Fruit fly (Drosophila melanogaster) whole organism, pupa: ENCODE results near the gene CG33795.

Source experiments
- CG10348 ChIP-seq: fragments of 200-800 bp; sonication (Bioruptor generic); IDR thresholded peaks from 2 replicates; pipeline ENCODE4 v1.3.6; 2022; ENCODE audit warnings: missing biosample characterization, missing genetic modification characterization
- CG12605 ChIP-seq: fragments of 200-800 bp; sonication (Bioruptor generic); IDR thresholded peaks from 2 replicates; pipeline ENCODE4 v1.3.6; 2022; ENCODE audit warnings: missing biosample characterization, missing genetic modification characterization
- CG13204 ChIP-seq: fragments of 200-800 bp; sonication (Bioruptor generic); optimal IDR thresholded peaks from 2 replicates; lab custom pipeline; 2018; ENCODE audit warnings: missing biosample characterization, mild to moderate bottlenecking, missing genetic modification characterization, moderate library complexity
- CG14655 ChIP-seq: fragments of 200-800 bp; sonication (Bioruptor generic); optimal IDR thresholded peaks from 3 replicates; lab custom pipeline; 2017; ENCODE audit warnings: mild to moderate bottlenecking, missing biosample characterization, missing genetic modification reagents, missing genetic modification characterization
- CG15710 ChIP-seq: fragments of 200-800 bp; sonication (Bioruptor generic); optimal IDR thresholded peaks from 2 replicates; lab custom pipeline; 2018; ENCODE audit warnings: missing biosample characterization, mild to moderate bottlenecking, missing genetic modification characterization, moderate library complexity
- CG17806 ChIP-seq: fragments of 200-800 bp; sonication (Bioruptor generic); optimal IDR thresholded peaks from 2 replicates; lab custom pipeline; 2018; ENCODE audit warnings: missing biosample characterization, mild to moderate bottlenecking, missing genetic modification characterization, moderate library complexity
- CG32121 ChIP-seq: fragments of 200-800 bp; sonication (Bioruptor generic); IDR thresholded peaks from 2 replicates; pipeline ENCODE4 v1.3.6; 2022; ENCODE audit warnings: missing biosample characterization, missing genetic modification characterization
- CG34367 ChIP-seq: fragments of 200-800 bp; sonication (Bioruptor generic); optimal IDR thresholded peaks from 2 replicates; lab custom pipeline; 2018; ENCODE audit warnings: missing biosample characterization, mild to moderate bottlenecking, missing genetic modification characterization
- CG4496 ChIP-seq: fragments of 200-800 bp; sonication (Bioruptor generic); IDR thresholded peaks from 3 replicates; pipeline ENCODE4 v1.3.6; 2022; ENCODE audit warnings: missing biosample characterization, missing genetic modification characterization
- CG8159 ChIP-seq: fragments of 200-800 bp; sonication (Bioruptor generic); optimal IDR thresholded peaks from 3 replicates; lab custom pipeline; 2018; ENCODE audit warnings: missing biosample characterization, mild to moderate bottlenecking, missing genetic modification characterization, moderate library complexity
- CG8301 ChIP-seq: fragments of 200-800 bp; sonication (Bioruptor generic); optimal IDR thresholded peaks from 2 replicates; lab custom pipeline; 2018; ENCODE audit warnings: missing biosample characterization, mild to moderate bottlenecking, missing genetic modification characterization
- CG9948 ChIP-seq: fragments of 200-800 bp; sonication (Bioruptor generic); optimal IDR thresholded peaks from 2 replicates; lab custom pipeline; 2018; ENCODE audit warnings: missing biosample characterization, mild to moderate bottlenecking, missing genetic modification characterization, moderate library complexity
- D1 ChIP-seq: fragments of 200-800 bp; sonication (Bioruptor generic); optimal IDR thresholded peaks from 2 replicates; lab custom pipeline; 2018; ENCODE audit warnings: missing biosample characterization, mild to moderate bottlenecking, missing genetic modification characterization, moderate library complexity
- EcR ChIP-seq: fragments of 200-800 bp; sonication (Bioruptor generic); optimal IDR thresholded peaks from 3 replicates; lab custom pipeline; 2019; ENCODE audit warnings: missing biosample characterization, missing genetic modification characterization, mild to moderate bottlenecking, moderate library complexity, missing genetic modification reagents
- Ets98B ChIP-seq: fragments of 200-800 bp; sonication (Bioruptor generic); IDR thresholded peaks from 2 replicates; pipeline ENCODE4 v1.3.6; 2022; ENCODE audit warnings: missing biosample characterization, missing genetic modification characterization
- Pif1A ChIP-seq: fragments of 200-800 bp; sonication (Bioruptor generic); optimal IDR thresholded peaks from 3 replicates; lab custom pipeline; 2016; ENCODE audit warnings: missing biosample characterization, missing genetic modification characterization
- Pif1B ChIP-seq: fragments of 200-800 bp; sonication (Bioruptor generic); optimal IDR thresholded peaks from 3 replicates; lab custom pipeline; 2016; ENCODE audit warnings: missing biosample characterization, missing genetic modification characterization
- Snoo ChIP-seq: fragments of 200-800 bp; sonication (Bioruptor generic); optimal IDR thresholded peaks from 3 replicates; lab custom pipeline; 2017; ENCODE audit warnings: missing biosample characterization, mild to moderate bottlenecking, missing genetic modification characterization, inconsistent platforms
- fd96Ca ChIP-seq: fragments of 200-800 bp; sonication (Bioruptor generic); IDR thresholded peaks from 3 replicates; pipeline ENCODE4 v1.3.6; 2022; ENCODE audit warnings: missing biosample characterization, missing genetic modification characterization
- gl ChIP-seq: fragments of 200-800 bp; sonication (Bioruptor generic); optimal IDR thresholded peaks from 2 replicates; lab custom pipeline; 2018; ENCODE audit warnings: missing biosample characterization, mild to moderate bottlenecking, missing genetic modification characterization
- rn ChIP-seq: fragments of 200-800 bp; sonication (Bioruptor generic); IDR thresholded peaks from 2 replicates; pipeline ENCODE4 v1.3.6; 2022; ENCODE audit warnings: missing biosample characterization, missing genetic modification characterization

Gene CG33795

dm6 chr3L:16208839-16209612 is 37.8 kb upstream of the CG33795 start:
- TF ChIP-seq CG14655 (GFP tag; lab: Kevin White, UChicago), result peak; percentile 43
- no peak for TF ChIP-seq Ets98B (GFP tag; lab: Robert Waterston, UW)
- TF ChIP-seq CG8159 (tag; lab: Kevin White, UChicago), result peak; percentile 52
- TF ChIP-seq Snoo (tag; lab: Kevin White, UChicago), result no peak
- 0 out of 3 replicates have a peak, but pooled peaks have one; percentile 24 for TF ChIP-seq CG4496 (GFP tag; lab: Robert Waterston, UW)
- peak; percentile 23 for TF ChIP-seq CG15710 (tag; lab: Kevin White, UChicago)

- no peak for TF ChIP-seq gl (tag; lab: Kevin White, UChicago)
- no peak for TF ChIP-seq CG14655 (GFP tag; lab: Kevin White, UChicago)
- peak; percentile 35 for TF ChIP-seq CG34367 (tag; lab: Kevin White, UChicago)
- TF ChIP-seq CG9948 (tag; lab: Kevin White, UChicago), result peak; percentile 35
- no peak for TF ChIP-seq Snoo (tag; lab: Kevin White, UChicago)
- TF ChIP-seq CG4496 (GFP tag; lab: Robert Waterston, UW), result 0 out of 3 replicates have a peak, but pooled peaks have one; percentile 37
- TF ChIP-seq CG12605 (GFP tag; lab: Robert Waterston, UW), result no peak
- TF ChIP-seq CG13204 (GFP tag; lab: Kevin White, UChicago), result peak; percentile 62
- no peak for TF ChIP-seq fd96Ca (GFP tag; lab: Robert Waterston, UW)
- TF ChIP-seq CG8159 (tag; lab: Kevin White, UChicago), result peak; percentile 80
- no peak for TF ChIP-seq Ets98B (GFP tag; lab: Robert Waterston, UW)
- TF ChIP-seq CG32121 (GFP tag; lab: Robert Waterston, UW), result no peak
- peak; percentile 24 for TF ChIP-seq CG17806 (tag; lab: Kevin White, UChicago)
- no peak for TF ChIP-seq Pif1A
- TF ChIP-seq CG8301, result no peak
- TF ChIP-seq rn (GFP tag; lab: Robert Waterston, UW), result no peak
- TF ChIP-seq CG15710 (tag; lab: Kevin White, UChicago), result peak; percentile 59
These were observed 37.1 kb upstream of the CG33795 start for dm6 chr3L:16208053-16208838.

- TF ChIP-seq CG4496 (GFP tag; lab: Robert Waterston, UW) (no peak), CG15710 (tag; lab: Kevin White, UChicago) (peak; percentile 82), Snoo (tag; lab: Kevin White, UChicago) (peak; percentile 72), CG10348 (no peak), CG17806 (tag; lab: Kevin White, UChicago) (peak; percentile 84), Pif1B (GFP tag; lab: Kevin White, UChicago) (peak; percentile 60), CG9948 (tag; lab: Kevin White, UChicago) (peak; percentile 76), gl (tag; lab: Kevin White, UChicago) (peak; percentile 17), CG34367 (tag; lab: Kevin White, UChicago) (peak; percentile 66), EcR (peak; percentile 15), Pif1A (peak; percentile 34), Ets98B (GFP tag; lab: Robert Waterston, UW) (0 out of 2 replicates have a peak, but pooled peaks have one; percentile 16), fd96Ca (GFP tag; lab: Robert Waterston, UW) (no peak), CG12605 (GFP tag; lab: Robert Waterston, UW) (no peak), CG13204 (GFP tag; lab: Kevin White, UChicago) (no peak), CG32121 (GFP tag; lab: Robert Waterston, UW) (0 out of 2 replicates have a peak, but pooled peaks have one; percentile 38), CG8159 (tag; lab: Kevin White, UChicago) (peak; percentile 89), rn (GFP tag; lab: Robert Waterston, UW) (peak; percentile 21; the same call in 1 of the 2 replicates), D1 (tag; lab: Kevin White, UChicago) (peak; percentile 38), CG8301 (peak; percentile 16), CG14655 (GFP tag; lab: Kevin White, UChicago) (peak; percentile 43)
These were observed 32.9 kb upstream of the CG33795 start for dm6 chr3L:16204128-16204527.

dm6 chr3L:16203236-16203635 is 32.1 kb upstream of the CG33795 start:
- TF ChIP-seq EcR (no peak), gl (tag; lab: Kevin White, UChicago) (peak; percentile 33), CG34367 (tag; lab: Kevin White, UChicago) (peak; percentile 55), Pif1A (peak; percentile 44), CG13204 (GFP tag; lab: Kevin White, UChicago) (no peak), CG4496 (GFP tag; lab: Robert Waterston, UW) (peak; percentile 74), CG15710 (tag; lab: Kevin White, UChicago) (peak; percentile 76), CG12605 (GFP tag; lab: Robert Waterston, UW) (peak; percentile 39; the same call in 1 of the 2 replicates), CG8159 (tag; lab: Kevin White, UChicago) (peak; percentile 81), Pif1B (GFP tag; lab: Kevin White, UChicago) (peak; percentile 10), CG8301 (peak; percentile 47), Snoo (tag; lab: Kevin White, UChicago) (peak; percentile 65), D1 (tag; lab: Kevin White, UChicago) (peak; percentile 32), CG32121 (GFP tag; lab: Robert Waterston, UW) (peak; percentile 61), CG9948 (tag; lab: Kevin White, UChicago) (peak; percentile 76), CG17806 (tag; lab: Kevin White, UChicago) (peak; percentile 75), CG14655 (GFP tag; lab: Kevin White, UChicago) (peak; percentile 57), CG10348 (no peak), rn (GFP tag; lab: Robert Waterston, UW) (no peak; the same call in 1 of the 2 replicates), Ets98B (GFP tag; lab: Robert Waterston, UW) (peak; percentile 61), fd96Ca (GFP tag; lab: Robert Waterston, UW) (peak; percentile 59; the same call in 1 of the 3 replicates)
